Worm (Caenorhabditis elegans) whole organism, midembryonic: Measurements from ENCODE around the gene aexr-3.
A peak's percentile ranks its signal among the peaks of the same experiment; 100 is the strongest.

Source experiments
- T22C8.4 ChIP-seq: fragments of 200-800 bp; sonication (Bioruptor generic); IDR thresholded peaks from 2 replicates; pipeline ENCODE4 v1.3.6; 2022; ENCODE audit warnings: missing genetic modification characterization, missing compliant biosample characterization
- cog-1 ChIP-seq: sonication (generic microtip); optimal IDR thresholded peaks from 2 replicates; lab custom pipeline; 2016; ENCODE audit warnings: missing genetic modification characterization, missing compliant biosample characterization
- flt-1 ChIP-seq: fragments of 200-800 bp; sonication (Bioruptor generic); IDR thresholded peaks from 2 replicates; pipeline ENCODE4 v1.3.6; 2022; ENCODE audit warnings: missing genetic modification characterization, missing compliant biosample characterization
- klf-2 ChIP-seq: fragments of 200-800 bp; sonication (Bioruptor generic); conservative IDR thresholded peaks from 2 replicates; pipeline ENCODE4 v1.3.6; 2022; ENCODE audit warnings: missing genetic modification reagents, missing genetic modification characterization, missing compliant biosample characterization
- med-1 ChIP-seq: sonication (generic microtip); optimal IDR thresholded peaks from 2 replicates; lab custom pipeline; 2017; ENCODE audit warnings: missing genetic modification characterization, mild to moderate bottlenecking, missing compliant biosample characterization, antibody characterized with exemption, missing genetic modification reagents; ENCODE audit not compliant: insufficient read depth
- ref-1 ChIP-seq: fragments of 200-800 bp; sonication (Bioruptor generic); conservative IDR thresholded peaks from 2 replicates; pipeline ENCODE4 v1.3.6; 2022; ENCODE audit warnings: missing genetic modification reagents, missing genetic modification characterization, missing compliant biosample characterization
- tab-1 ChIP-seq: fragments of 200-800 bp; sonication (Bioruptor generic); IDR thresholded peaks from 2 replicates; pipeline ENCODE4 v1.3.6; 2022; ENCODE audit warnings: missing genetic modification characterization, missing compliant biosample characterization
- ztf-23 ChIP-seq: fragments of 200-800 bp; sonication (Bioruptor generic); IDR thresholded peaks from 2 replicates; pipeline ENCODE4 v1.3.6; 2022; ENCODE audit warnings: missing genetic modification reagents, missing genetic modification characterization, missing compliant biosample characterization
- ztf-29 ChIP-seq: fragments of 200-800 bp; sonication (Bioruptor generic); IDR thresholded peaks from 2 replicates; pipeline ENCODE4 v1.3.6; 2022; ENCODE audit warnings: missing genetic modification reagents, missing genetic modification characterization, missing compliant biosample characterization

The aexr-3 gene

ce11 chrX:8945011-8945410 is 16.0 kb downstream of the aexr-3 start:
- no peak for TF ChIP-seq ref-1

ce11 chrX:8944078-8944477 is 16.9 kb downstream of the aexr-3 start:
- TF ChIP-seq tab-1 (peak; percentile 67; the same call in 1 of the 2 replicates), T22C8.4 (0 out of 2 replicates have a peak, but pooled peaks have one; percentile 9), ztf-23 (GFP tag; lab: Robert Waterston, UW) (peak; percentile 69; the same call in 1 of the 2 replicates), flt-1 (GFP tag; lab: Robert Waterston, UW) (no peak; the same call in 1 of the 2 replicates), ztf-29 (GFP tag; lab: Robert Waterston, UW) (peak; percentile 63), ref-1 (peak; percentile 66), cog-1 (no peak), med-1 (GFP tag; lab: Kevin White, UChicago) (no peak), klf-2 (no peak)

- TF ChIP-seq med-1 (GFP tag; lab: Kevin White, UChicago) (no peak), flt-1 (GFP tag; lab: Robert Waterston, UW) (no peak), ref-1 (no peak), klf-2 (no peak), T22C8.4 (no peak), ztf-23 (GFP tag; lab: Robert Waterston, UW) (no peak), ztf-29 (GFP tag; lab: Robert Waterston, UW) (no peak), tab-1 (no peak), cog-1 (no peak)
Measured at ce11 chrX:8940059-8940458, 20.9 kb downstream of the aexr-3 start, which contains the start of gene dylt-2. dylt-2 (minus strand) TSS chrX:8940159.

- TF ChIP-seq klf-2 (no peak), ztf-29 (GFP tag; lab: Robert Waterston, UW) (no peak), T22C8.4 (no peak), flt-1 (GFP tag; lab: Robert Waterston, UW) (no peak), ref-1 (no peak), ztf-23 (GFP tag; lab: Robert Waterston, UW) (no peak), tab-1 (no peak), med-1 (GFP tag; lab: Kevin White, UChicago) (no peak), cog-1 (no peak)
Measured at ce11 chrX:8939389-8939788, 21.6 kb downstream of the aexr-3 start.

- TF ChIP-seq klf-2 (no peak), ztf-23 (GFP tag; lab: Robert Waterston, UW) (no peak), med-1 (GFP tag; lab: Kevin White, UChicago) (no peak), T22C8.4 (no peak), flt-1 (GFP tag; lab: Robert Waterston, UW) (no peak), ztf-29 (GFP tag; lab: Robert Waterston, UW) (no peak), tab-1 (no peak), cog-1 (no peak), ref-1 (no peak)
Measured at ce11 chrX:8934988-8935387, 26.0 kb downstream of the aexr-3 start.

ce11 chrX:8934246-8934645 is 26.7 kb downstream of the aexr-3 start:
- TF ChIP-seq cog-1: no peak
- TF ChIP-seq flt-1 (GFP tag; lab: Robert Waterston, UW): no peak
- no peak for TF ChIP-seq klf-2

DNA sequence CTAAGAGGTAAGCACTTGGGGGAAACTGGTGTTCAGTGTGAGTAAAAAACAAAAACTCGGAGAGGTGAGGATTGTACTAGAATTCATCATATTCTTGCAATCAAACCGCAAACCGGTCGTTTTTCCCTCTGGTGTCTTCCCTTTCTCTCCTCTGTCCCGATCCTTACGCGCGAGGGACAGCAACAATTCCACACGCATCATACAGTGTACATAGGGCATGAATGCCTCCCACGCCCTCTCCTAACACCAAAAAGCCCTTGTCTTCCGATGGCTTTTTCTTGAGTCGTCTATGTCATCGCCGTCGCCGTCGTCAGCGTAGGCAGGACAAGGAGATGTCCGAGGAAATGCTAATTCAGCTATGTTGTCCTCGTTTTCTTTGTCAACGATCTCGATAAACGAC is 27.5 kb downstream of the aexr-3 start:
- TF ChIP-seq klf-2 (no peak), ztf-29 (GFP tag; lab: Robert Waterston, UW) (no peak), tab-1 (no peak), ztf-23 (GFP tag; lab: Robert Waterston, UW) (no peak), med-1 (GFP tag; lab: Kevin White, UChicago) (no peak), cog-1 (no peak), T22C8.4 (no peak), ref-1 (no peak), flt-1 (GFP tag; lab: Robert Waterston, UW) (no peak)

ce11 chrX:8932387-8932786 is 28.6 kb downstream of the aexr-3 start:
- TF ChIP-seq med-1 (GFP tag; lab: Kevin White, UChicago): no peak
- TF ChIP-seq flt-1 (GFP tag; lab: Robert Waterston, UW): no peak
- no peak for TF ChIP-seq klf-2
- no peak for TF ChIP-seq T22C8.4
- TF ChIP-seq ztf-29 (GFP tag; lab: Robert Waterston, UW): no peak
- TF ChIP-seq tab-1: no peak
- TF ChIP-seq cog-1: no peak
- no peak for TF ChIP-seq ref-1
- no peak for TF ChIP-seq ztf-23 (GFP tag; lab: Robert Waterston, UW)

DNA sequence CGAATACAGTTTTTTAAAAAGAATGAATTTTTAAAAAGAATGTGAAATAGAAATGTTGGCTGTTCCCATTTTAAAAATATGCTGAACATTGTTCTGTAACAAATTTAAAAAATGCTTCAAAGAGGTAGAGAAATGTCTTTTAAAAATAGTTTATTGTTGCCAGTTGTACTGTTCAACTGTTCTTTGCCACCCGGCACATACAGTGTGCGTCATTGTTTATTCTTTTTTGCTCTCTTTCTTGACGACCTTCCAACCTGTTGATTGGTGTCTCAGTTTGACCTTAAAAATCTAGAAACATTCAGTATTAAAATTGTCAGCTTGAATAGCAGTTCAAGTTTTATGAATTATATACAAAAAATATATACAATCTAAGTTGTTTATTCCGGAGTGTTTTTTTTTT is 29.3 kb downstream of the aexr-3 start:
- TF ChIP-seq cog-1: no peak

- TF ChIP-seq tab-1 (no peak), cog-1 (no peak), ztf-29 (GFP tag; lab: Robert Waterston, UW) (no peak), klf-2 (no peak), flt-1 (GFP tag; lab: Robert Waterston, UW) (no peak), ztf-23 (GFP tag; lab: Robert Waterston, UW) (no peak), T22C8.4 (no peak), ref-1 (no peak)
Measured at ce11 chrX:8930879-8931278, 30.1 kb downstream of the aexr-3 start, which contains the start of gene acs-22. acs-22 (plus strand) TSS chrX:8931179.

DNA sequence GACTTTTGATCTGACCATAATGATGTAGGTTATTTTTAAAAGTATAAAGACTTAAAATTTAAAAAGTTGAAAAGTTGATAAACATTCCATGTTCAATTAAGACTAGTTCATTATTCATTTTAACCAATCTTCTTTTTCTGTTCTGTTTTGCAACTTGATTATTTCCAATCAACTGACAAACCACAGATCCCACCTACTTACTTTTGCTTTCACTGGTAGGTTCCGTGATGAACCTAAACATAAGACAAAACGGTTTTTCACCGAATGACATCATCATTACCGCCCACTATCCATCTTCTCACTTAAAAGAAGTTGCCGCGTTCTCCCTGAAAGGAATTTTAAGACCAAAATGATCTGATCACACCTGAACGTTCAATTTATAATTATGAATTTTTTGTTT is 31.3 kb downstream of the aexr-3 start:
- no peak for TF ChIP-seq cog-1
- no peak for TF ChIP-seq med-1 (GFP tag; lab: Kevin White, UChicago)
- TF ChIP-seq ztf-23 (GFP tag; lab: Robert Waterston, UW): no peak
- TF ChIP-seq tab-1: no peak
- no peak for TF ChIP-seq klf-2
- no peak for TF ChIP-seq flt-1 (GFP tag; lab: Robert Waterston, UW)
- no peak for TF ChIP-seq T22C8.4
- no peak for TF ChIP-seq ref-1
- TF ChIP-seq ztf-29 (GFP tag; lab: Robert Waterston, UW): no peak
